Worm (Caenorhabditis elegans) whole organism, young adult: ENCODE data around the gene F07C6.4.

ENCODE experiments used
- F49E8.2 ChIP-seq: sonication (generic microtip); optimal IDR thresholded peaks from 3 replicates; lab custom pipeline; 2017; ENCODE audit warnings: missing genetic modification characterization, mild to moderate bottlenecking, missing compliant biosample characterization, antibody characterized with exemption, moderate library complexity; ENCODE audit not compliant: insufficient read depth
- F57C9.4 ChIP-seq: sonication (generic microtip); optimal IDR thresholded peaks from 2 replicates; lab custom pipeline; 2017; ENCODE audit warnings: mild to moderate bottlenecking, missing genetic modification characterization, missing compliant biosample characterization
- T26A5.8 ChIP-seq: sonication (generic microtip); optimal IDR thresholded peaks from 2 replicates; lab custom pipeline; 2016; ENCODE audit warnings: missing genetic modification characterization, missing compliant biosample characterization
- Y53F4B.3 ChIP-seq: fragments of 200-800 bp; sonication (Bioruptor generic); IDR thresholded peaks from 2 replicates; pipeline ENCODE4 v1.3.6; 2022; ENCODE audit warnings: missing genetic modification reagents, missing genetic modification characterization, missing compliant biosample characterization
- dox-1 ChIP-seq: fragments of 200-800 bp; sonication (Bioruptor generic); IDR thresholded peaks from 2 replicates; pipeline ENCODE4 v1.3.6; 2022; ENCODE audit warnings: missing genetic modification reagents, missing genetic modification characterization, missing compliant biosample characterization
- ets-4 ChIP-seq: fragments of 200-800 bp; sonication (Bioruptor generic); optimal IDR thresholded peaks from 2 replicates; lab custom pipeline; 2018; ENCODE audit warnings: mild to moderate bottlenecking, missing genetic modification characterization, missing compliant biosample characterization
- fkh-3 ChIP-seq: sonication (generic microtip); optimal IDR thresholded peaks from 2 replicates; lab custom pipeline; 2016; ENCODE audit warnings: mild to moderate bottlenecking, missing genetic modification characterization, missing compliant biosample characterization
- hlh-12 ChIP-seq: sonication (generic microtip); optimal IDR thresholded peaks from 2 replicates; lab custom pipeline; 2016; ENCODE audit warnings: missing genetic modification characterization, missing compliant biosample characterization
- let-607 ChIP-seq, 2 experiments: fragments of 200-800 bp in 1 of 2; sonication (Bioruptor generic) in 1 of 2; sonication (generic microtip) in 1 of 2; optimal IDR thresholded peaks; 2 replicates each; lab custom pipeline; 2016 to 2018; ENCODE audit warnings: mild to moderate bottlenecking in 2 of 2, missing compliant biosample characterization in 2 of 2, missing genetic modification characterization in 2 of 2, moderate library complexity in 2 of 2, missing genotype in 1 of 2
- lin-26 ChIP-seq: fragments of 200-800 bp; sonication (Bioruptor generic); IDR thresholded peaks from 2 replicates; pipeline ENCODE4 v1.3.6; 2022; ENCODE audit warnings: missing genetic modification reagents, missing genetic modification characterization, missing compliant biosample characterization
- nfya-1 ChIP-seq: sonication (generic microtip); optimal IDR thresholded peaks from 2 replicates; lab custom pipeline; 2017; ENCODE audit warnings: antibody characterized with exemption, missing compliant biosample characterization, missing genetic modification characterization, borderline replicate concordance; ENCODE audit not compliant: insufficient read depth
- zim-3 ChIP-seq: sonication (generic microtip); optimal IDR thresholded peaks from 2 replicates; lab custom pipeline; 2017; ENCODE audit warnings: mild to moderate bottlenecking, missing genetic modification characterization, moderate library complexity, missing compliant biosample characterization
- ztf-26 ChIP-seq: sonication (generic microtip); optimal IDR thresholded peaks from 2 replicates; lab custom pipeline; 2017; ENCODE audit warnings: missing genetic modification characterization, missing compliant biosample characterization

DNA sequence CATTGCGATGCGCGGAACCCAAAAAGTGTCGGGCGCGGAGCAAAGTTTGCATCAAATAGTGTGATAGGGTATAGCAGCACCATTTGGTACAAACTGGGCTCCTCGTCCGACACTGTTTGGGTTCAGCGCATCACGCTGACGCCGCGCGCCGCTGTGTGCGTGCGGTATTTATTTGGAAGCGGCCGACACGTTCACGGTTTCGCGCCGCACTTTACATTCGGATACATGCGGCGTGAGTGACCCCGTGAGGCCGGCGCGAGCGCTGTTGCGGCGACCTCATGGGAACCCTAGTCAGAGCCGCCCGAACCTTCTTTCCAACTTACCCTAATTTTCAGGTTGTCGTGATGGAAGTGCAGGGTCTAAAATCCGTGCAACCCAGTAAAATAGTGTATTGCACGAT, 24.7 kb upstream of the F07C6.4 start:
- no peak for TF ChIP-seq ets-4 (GFP tag; lab: Kevin White, UChicago)
- no peak for TF ChIP-seq lin-26 (GFP tag; lab: Robert Waterston, UW)
- TF ChIP-seq ztf-26 (tag; lab: Kevin White, UChicago) = no peak
- TF ChIP-seq F57C9.4 (tag; lab: Kevin White, UChicago) = no peak
- no peak for TF ChIP-seq let-607 (tag; optimal IDR thresholded peaks at IDR 0.05; lab: Kevin White, UChicago)
- TF ChIP-seq F49E8.2 (tag; lab: Kevin White, UChicago) = no peak
- TF ChIP-seq fkh-3 (tag; lab: Kevin White, UChicago) = no peak
- no peak for TF ChIP-seq dox-1
- no peak for TF ChIP-seq Y53F4B.3
- TF ChIP-seq T26A5.8 (tag; lab: Kevin White, UChicago) = no peak
- TF ChIP-seq hlh-12 (tag; lab: Kevin White, UChicago) = no peak
- no peak for TF ChIP-seq zim-3 (tag; lab: Kevin White, UChicago)
- TF ChIP-seq nfya-1 = no peak
